Worm (Caenorhabditis elegans) whole organism, early embryonic: ENCODE data around the gene C50D2.10.
A peak's percentile ranks its signal among the peaks of the same experiment; 100 is the strongest.

ENCODE experiments used
- ama-1 ChIP-seq: fragments of 150-350 bp; optimal IDR thresholded peaks from 2 replicates; lab custom pipeline; 2014
- ceh-36 ChIP-seq: sonication (generic microtip); optimal IDR thresholded peaks from 2 replicates; lab custom pipeline; 2016; ENCODE audit warnings: missing genetic modification characterization, inconsistent platforms, missing compliant biosample characterization
- hmbx-1 ChIP-seq: sonication (generic microtip); optimal IDR thresholded peaks from 2 replicates; lab custom pipeline; 2016; ENCODE audit warnings: mild to moderate bottlenecking, missing genetic modification characterization, missing compliant biosample characterization
- hnd-1 ChIP-seq: sonication (generic microtip); optimal IDR thresholded peaks from 2 replicates; lab custom pipeline; 2016; ENCODE audit warnings: missing genetic modification characterization, missing compliant biosample characterization
- pes-1 ChIP-seq: fragments of 200-800 bp; sonication (Bioruptor generic); IDR thresholded peaks from 2 replicates; pipeline ENCODE4 v1.3.6; 2022; ENCODE audit warnings: missing genetic modification reagents, missing genetic modification characterization, missing compliant biosample characterization
- tbx-11 ChIP-seq: fragments of 200-800 bp; sonication (Bioruptor generic); IDR thresholded peaks from 2 replicates; pipeline ENCODE4 v1.3.6; 2022; ENCODE audit warnings: missing genetic modification characterization, missing compliant biosample characterization
- tra-4 ChIP-seq: sonication (generic microtip); optimal IDR thresholded peaks from 2 replicates; lab custom pipeline; 2017; ENCODE audit warnings: missing genetic modification characterization, missing compliant biosample characterization

DNA sequence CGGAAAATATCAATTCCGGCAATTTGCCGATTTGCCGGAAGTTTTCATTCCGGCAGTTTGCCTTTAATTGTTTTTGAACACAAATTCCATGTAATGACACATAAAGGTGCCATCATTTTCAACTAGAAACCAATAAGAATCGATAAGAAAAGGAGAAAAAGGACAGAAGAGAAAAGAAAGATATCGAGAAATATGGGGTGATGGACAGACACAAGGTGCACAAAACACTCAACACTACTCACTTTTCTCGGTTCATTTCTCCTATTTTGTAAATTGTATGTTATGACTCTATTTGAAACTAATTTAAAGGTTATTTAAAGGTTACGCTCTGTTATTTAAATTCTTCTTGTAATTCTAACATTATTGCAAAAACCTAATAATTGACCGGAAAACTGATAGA, 48.1 kb upstream of the C50D2.10 start:
- TF ChIP-seq hnd-1 (tag; lab: Kevin White, UChicago) (no peak), tra-4 (no peak), hmbx-1 (tag; lab: Kevin White, UChicago) (peak; percentile 37), ama-1 (lab: Kevin White, UChicago) (no peak), pes-1 (no peak), ceh-36 (tag; lab: Kevin White, UChicago) (no peak), tbx-11 (GFP tag; lab: Robert Waterston, UW) (no peak)
